Worm (Caenorhabditis elegans) whole organism, midembryonic: ENCODE results near the gene srw-102.

Experiments used
- T22C8.4 ChIP-seq: fragments of 200-800 bp; sonication (Bioruptor generic); IDR thresholded peaks from 2 replicates; pipeline ENCODE4 v1.3.6; 2022; ENCODE audit warnings: missing genetic modification characterization, missing compliant biosample characterization
- cog-1 ChIP-seq: sonication (generic microtip); optimal IDR thresholded peaks from 2 replicates; lab custom pipeline; 2016; ENCODE audit warnings: missing genetic modification characterization, missing compliant biosample characterization
- flt-1 ChIP-seq: fragments of 200-800 bp; sonication (Bioruptor generic); IDR thresholded peaks from 2 replicates; pipeline ENCODE4 v1.3.6; 2022; ENCODE audit warnings: missing genetic modification characterization, missing compliant biosample characterization
- klf-2 ChIP-seq: fragments of 200-800 bp; sonication (Bioruptor generic); conservative IDR thresholded peaks from 2 replicates; pipeline ENCODE4 v1.3.6; 2022; ENCODE audit warnings: missing genetic modification reagents, missing genetic modification characterization, missing compliant biosample characterization
- med-1 ChIP-seq: sonication (generic microtip); optimal IDR thresholded peaks from 2 replicates; lab custom pipeline; 2017; ENCODE audit warnings: missing genetic modification characterization, mild to moderate bottlenecking, missing compliant biosample characterization, antibody characterized with exemption, missing genetic modification reagents; ENCODE audit not compliant: insufficient read depth
- ref-1 ChIP-seq: fragments of 200-800 bp; sonication (Bioruptor generic); conservative IDR thresholded peaks from 2 replicates; pipeline ENCODE4 v1.3.6; 2022; ENCODE audit warnings: missing genetic modification reagents, missing genetic modification characterization, missing compliant biosample characterization
- tab-1 ChIP-seq: fragments of 200-800 bp; sonication (Bioruptor generic); IDR thresholded peaks from 2 replicates; pipeline ENCODE4 v1.3.6; 2022; ENCODE audit warnings: missing genetic modification characterization, missing compliant biosample characterization
- ztf-23 ChIP-seq: fragments of 200-800 bp; sonication (Bioruptor generic); IDR thresholded peaks from 2 replicates; pipeline ENCODE4 v1.3.6; 2022; ENCODE audit warnings: missing genetic modification reagents, missing genetic modification characterization, missing compliant biosample characterization
- ztf-29 ChIP-seq: fragments of 200-800 bp; sonication (Bioruptor generic); IDR thresholded peaks from 2 replicates; pipeline ENCODE4 v1.3.6; 2022; ENCODE audit warnings: missing genetic modification reagents, missing genetic modification characterization, missing compliant biosample characterization

Gene srw-102

DNA sequence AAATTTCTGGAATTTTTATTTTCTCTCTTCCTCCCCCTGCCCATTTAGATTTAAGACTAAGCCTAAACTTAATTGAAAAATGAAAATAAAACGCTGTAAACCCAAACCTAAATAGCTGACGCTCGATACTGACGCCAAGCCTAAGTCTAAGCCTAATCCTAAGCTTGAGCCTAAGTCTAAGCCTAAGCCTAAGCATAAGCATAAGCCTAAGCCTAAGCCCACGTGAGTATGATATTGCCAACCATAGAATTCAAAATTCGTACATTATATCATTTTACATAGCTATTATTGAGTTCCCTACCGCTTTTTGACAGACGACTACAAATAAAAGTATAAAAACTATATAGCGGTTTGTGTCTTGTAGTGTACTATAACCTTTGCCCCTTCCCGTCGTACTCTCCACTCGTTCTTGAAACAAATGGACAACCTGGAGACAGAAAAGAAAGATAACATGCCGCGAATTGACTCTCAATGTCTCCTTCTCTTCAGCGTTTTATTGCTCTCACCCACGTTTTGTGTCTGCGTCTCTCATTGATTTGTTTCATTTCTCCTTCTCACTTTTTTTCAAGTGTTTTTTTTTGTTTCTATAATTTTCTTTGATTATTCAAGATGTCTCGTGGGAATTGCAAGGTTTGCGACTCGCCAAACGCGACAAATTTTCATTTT lies 23.3 kb downstream of the srw-102 start, which contains the start of gene nhr-256:
nhr-256 (plus strand) TSS at position 567 of the 666 bp plus-strand sequence.
- peak; percentile 49 for TF ChIP-seq cog-1 (tag; lab: Kevin White, UChicago)
- TF ChIP-seq ztf-29 (GFP tag; lab: Robert Waterston, UW) = peak; percentile 76; the same call in 1 of the 2 replicates
- TF ChIP-seq klf-2 (GFP tag; lab: Robert Waterston, UW) = no peak
- TF ChIP-seq flt-1 (GFP tag; lab: Robert Waterston, UW) = no peak

DNA sequence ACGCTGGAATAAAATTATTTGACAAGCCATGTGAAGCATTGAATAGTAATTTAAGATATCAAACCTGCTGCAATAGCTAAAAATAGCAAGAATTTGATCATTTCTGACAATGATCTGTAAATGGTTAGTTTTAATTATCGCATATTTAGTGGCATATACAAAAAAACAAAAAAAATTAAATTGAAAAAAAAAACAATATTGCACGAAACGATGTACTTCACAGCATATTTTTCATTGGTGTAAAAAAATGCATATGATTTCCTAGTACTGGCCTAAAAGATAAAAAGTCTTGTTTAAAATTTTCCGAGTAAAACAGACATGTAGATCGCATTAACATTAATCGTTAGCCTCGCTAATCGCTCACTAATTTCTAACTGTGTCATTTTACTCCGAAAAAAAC lies 29.0 kb downstream of the srw-102 start, which contains the start of gene ZK697.8:
ZK697.8 (minus strand) TSS at position 101 of the 400 bp plus-strand sequence.
- TF ChIP-seq ztf-29 (GFP tag; lab: Robert Waterston, UW) (no peak), tab-1 (GFP tag; lab: Robert Waterston, UW) (no peak), ztf-23 (no peak), med-1 (GFP tag; lab: Kevin White, UChicago) (no peak), cog-1 (tag; lab: Kevin White, UChicago) (no peak), klf-2 (GFP tag; lab: Robert Waterston, UW) (no peak), ref-1 (GFP tag; lab: Robert Waterston, UW) (no peak), T22C8.4 (no peak), flt-1 (GFP tag; lab: Robert Waterston, UW) (no peak)

DNA sequence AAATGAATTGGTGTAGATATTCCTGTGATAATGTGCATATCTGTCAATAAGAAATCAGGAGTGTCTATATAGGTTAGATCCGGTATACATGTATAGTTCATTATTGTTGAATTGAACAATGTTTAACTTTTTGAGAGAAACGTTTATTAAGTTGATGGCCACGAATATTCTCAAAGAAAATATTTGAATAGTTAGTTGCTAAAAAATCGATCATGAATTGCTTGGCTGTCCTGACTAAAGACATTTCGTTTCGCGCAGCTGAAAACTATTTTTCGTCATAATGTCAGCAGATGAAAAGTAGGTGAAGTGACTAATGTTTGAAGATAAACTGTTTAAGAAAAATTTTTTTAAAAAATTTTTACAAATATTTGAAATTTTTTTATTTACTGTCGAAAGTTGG lies 31.4 kb downstream of the srw-102 start, which contains the start of gene srh-199:
srh-199 (minus strand) TSS at position 101 of the 400 bp plus-strand sequence.
- TF ChIP-seq klf-2 (GFP tag; lab: Robert Waterston, UW) = no peak
- no peak for TF ChIP-seq cog-1 (tag; lab: Kevin White, UChicago)
- TF ChIP-seq ztf-23 = no peak
- no peak for TF ChIP-seq ref-1 (GFP tag; lab: Robert Waterston, UW)
- no peak for TF ChIP-seq flt-1 (GFP tag; lab: Robert Waterston, UW)
- TF ChIP-seq ztf-29 (GFP tag; lab: Robert Waterston, UW) = no peak
- TF ChIP-seq tab-1 (GFP tag; lab: Robert Waterston, UW) = no peak
- no peak for TF ChIP-seq med-1 (GFP tag; lab: Kevin White, UChicago)
- TF ChIP-seq T22C8.4 = no peak

DNA sequence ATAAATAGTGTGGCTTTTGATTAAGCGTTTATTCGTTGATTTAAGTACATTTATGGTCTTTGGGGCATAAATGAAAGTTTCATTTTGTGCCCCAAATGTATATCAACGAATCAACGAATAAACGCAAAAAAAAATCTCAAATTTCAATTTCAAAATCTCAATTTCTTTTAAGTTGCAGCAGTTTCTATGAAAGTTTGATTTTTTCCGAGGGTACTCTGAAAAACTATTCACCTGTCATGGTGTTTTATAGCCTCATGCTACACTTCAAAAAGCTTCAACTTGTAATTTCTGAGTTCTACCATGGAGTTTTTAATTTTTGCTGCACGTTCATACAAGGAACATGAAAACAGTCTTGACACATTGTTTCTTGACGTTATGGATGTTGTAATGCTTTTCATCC lies 32.5 kb downstream of the srw-102 start, which contains the start of gene ZK697.1:
ZK697.1 (plus strand) TSS at position 301 of the 400 bp plus-strand sequence.
- TF ChIP-seq T22C8.4 (no peak), tab-1 (GFP tag; lab: Robert Waterston, UW) (no peak), ztf-29 (GFP tag; lab: Robert Waterston, UW) (no peak), med-1 (GFP tag; lab: Kevin White, UChicago) (no peak), ref-1 (GFP tag; lab: Robert Waterston, UW) (no peak), klf-2 (GFP tag; lab: Robert Waterston, UW) (no peak), ztf-23 (no peak), flt-1 (GFP tag; lab: Robert Waterston, UW) (no peak), cog-1 (tag; lab: Kevin White, UChicago) (no peak)

DNA sequence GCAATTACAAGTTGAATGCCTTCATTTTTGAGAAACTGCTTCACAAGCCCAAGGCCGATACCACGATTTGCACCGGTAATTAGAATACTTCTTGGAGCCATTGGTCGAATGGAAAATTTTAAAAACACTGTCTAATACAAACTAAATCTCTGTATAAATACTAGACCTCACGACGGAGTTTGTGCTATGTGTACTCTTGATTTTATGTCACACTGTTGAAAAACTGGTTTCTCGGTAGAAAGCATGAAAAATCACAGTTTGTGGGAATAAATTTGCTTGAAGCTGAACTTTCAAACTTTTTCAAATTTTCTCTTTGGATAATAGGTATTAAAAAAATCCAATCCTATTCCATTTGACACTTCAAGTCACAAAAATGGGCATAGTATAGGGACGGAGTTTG lies 35.6 kb downstream of the srw-102 start, which contains the start of gene ZK697.14:
ZK697.14 (minus strand) TSS at position 101 of the 400 bp plus-strand sequence.
- no peak for TF ChIP-seq cog-1 (tag; lab: Kevin White, UChicago)
- no peak for TF ChIP-seq klf-2 (GFP tag; lab: Robert Waterston, UW)
- no peak for TF ChIP-seq T22C8.4
- no peak for TF ChIP-seq ztf-29 (GFP tag; lab: Robert Waterston, UW)
- no peak for TF ChIP-seq flt-1 (GFP tag; lab: Robert Waterston, UW)
- TF ChIP-seq med-1 (GFP tag; lab: Kevin White, UChicago) = no peak
- no peak for TF ChIP-seq ztf-23
- TF ChIP-seq ref-1 (GFP tag; lab: Robert Waterston, UW) = no peak
- TF ChIP-seq tab-1 (GFP tag; lab: Robert Waterston, UW) = no peak

DNA sequence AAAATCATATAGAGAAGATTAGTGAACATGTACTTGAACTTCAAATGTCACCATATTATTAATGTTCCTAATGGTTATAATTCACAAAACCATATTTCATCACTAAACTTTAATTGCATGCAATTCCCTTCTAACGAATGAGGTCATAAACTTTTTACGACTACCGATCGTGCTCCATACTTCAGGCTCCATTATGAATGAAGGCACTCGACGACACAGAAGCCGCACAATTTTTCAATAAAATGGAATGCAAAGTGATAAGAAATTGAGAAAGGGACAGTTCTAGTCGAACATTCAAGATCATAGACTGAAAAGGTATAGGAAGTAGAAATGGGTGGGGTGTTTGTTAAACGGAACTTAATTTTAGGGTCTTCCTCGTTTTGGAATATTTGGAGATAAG lies 36.1 kb downstream of the srw-102 start:
- TF ChIP-seq klf-2 (GFP tag; lab: Robert Waterston, UW) (no peak), tab-1 (GFP tag; lab: Robert Waterston, UW) (no peak), flt-1 (GFP tag; lab: Robert Waterston, UW) (no peak), cog-1 (tag; lab: Kevin White, UChicago) (no peak), T22C8.4 (no peak), med-1 (GFP tag; lab: Kevin White, UChicago) (no peak), ref-1 (GFP tag; lab: Robert Waterston, UW) (no peak), ztf-23 (no peak), ztf-29 (GFP tag; lab: Robert Waterston, UW) (no peak)

DNA sequence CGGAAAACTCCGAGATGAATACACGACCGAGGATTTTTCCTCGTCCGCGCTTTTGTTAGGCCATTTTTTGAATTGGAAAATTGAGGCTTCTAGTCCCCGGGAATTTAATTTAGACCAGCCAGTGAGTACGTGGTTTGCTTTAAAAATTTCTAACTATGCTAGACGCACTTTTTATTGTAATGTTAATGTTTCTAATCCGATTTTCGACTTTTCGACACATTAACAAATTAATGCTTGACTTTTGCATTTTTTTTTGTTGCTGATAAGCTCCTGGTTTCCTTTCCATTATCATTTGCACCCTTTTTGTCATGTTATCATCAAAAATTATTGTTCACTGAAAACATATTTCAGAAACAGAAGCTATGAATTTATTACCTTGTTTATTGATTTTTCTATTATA lies 36.8 kb downstream of the srw-102 start, which contains the start of gene clec-204:
clec-204 (plus strand) TSS at position 301 of the 400 bp plus-strand sequence.
- TF ChIP-seq tab-1 (GFP tag; lab: Robert Waterston, UW) (no peak), T22C8.4 (no peak), ztf-29 (GFP tag; lab: Robert Waterston, UW) (no peak), med-1 (GFP tag; lab: Kevin White, UChicago) (no peak), ref-1 (GFP tag; lab: Robert Waterston, UW) (no peak), flt-1 (GFP tag; lab: Robert Waterston, UW) (no peak), klf-2 (GFP tag; lab: Robert Waterston, UW) (no peak), ztf-23 (no peak), cog-1 (tag; lab: Kevin White, UChicago) (no peak)

DNA sequence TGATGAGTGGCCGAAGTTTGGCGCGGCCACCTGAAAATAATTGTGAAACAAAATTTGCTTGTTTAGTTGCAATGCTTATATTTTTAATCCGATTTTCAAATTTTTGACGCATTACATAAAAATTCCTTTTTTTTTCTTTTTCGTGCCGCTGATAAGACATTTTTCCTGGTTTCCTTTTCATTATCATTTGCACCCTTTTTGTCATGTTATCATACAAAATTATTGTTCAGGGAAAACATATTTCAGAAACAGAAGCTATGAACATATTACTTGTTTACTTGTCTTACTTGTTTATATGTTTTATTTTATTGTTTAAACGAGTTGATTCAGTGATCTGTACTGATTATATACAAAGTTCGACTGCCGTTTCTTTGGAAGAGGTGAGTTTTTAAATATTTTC lies 40.7 kb downstream of the srw-102 start, which contains the start of gene clec-205:
clec-205 (plus strand) TSS at position 212 of the 400 bp plus-strand sequence.
- TF ChIP-seq ref-1 (GFP tag; lab: Robert Waterston, UW) (no peak), ztf-29 (GFP tag; lab: Robert Waterston, UW) (no peak), flt-1 (GFP tag; lab: Robert Waterston, UW) (no peak), tab-1 (GFP tag; lab: Robert Waterston, UW) (no peak), med-1 (GFP tag; lab: Kevin White, UChicago) (no peak), ztf-23 (no peak), klf-2 (GFP tag; lab: Robert Waterston, UW) (no peak), cog-1 (tag; lab: Kevin White, UChicago) (no peak), T22C8.4 (no peak)
